Worm (Caenorhabditis elegans) whole organism, L4 larva: ENCODE measurements around the gene ZC262.2.

Experiments
- ama-1 ChIP-seq: fragments of 150-350 bp; optimal IDR thresholded peaks from 2 replicates; lab custom pipeline; 2014; ENCODE audit warnings: inconsistent platforms, mixed read lengths
- daf-8 ChIP-seq: fragments of 200-800 bp; sonication (Bioruptor generic); IDR thresholded peaks from 2 replicates; pipeline ENCODE4 v1.3.6; 2022; ENCODE audit warnings: missing genetic modification characterization, missing compliant biosample characterization
- egl-43 ChIP-seq: fragments of 200-800 bp; sonication (Bioruptor generic); IDR thresholded peaks from 2 replicates; pipeline ENCODE4 v1.3.6; 2022; ENCODE audit warnings: missing genetic modification reagents, missing genetic modification characterization, missing compliant biosample characterization

ce11 chrIII:8318488-8318887 lies 13.4 kb upstream of the ZC262.2 start, which contains the start of gene sas-4:
- TF ChIP-seq daf-8 (GFP tag; lab: Robert Waterston, UW), result no peak
- no peak for TF ChIP-seq ama-1 (lab: Kevin White, UChicago)
- no peak for TF ChIP-seq egl-43 (GFP tag; lab: Robert Waterston, UW)
